Fruit fly (Drosophila melanogaster): ENCODE results near the gene CG34166.

Gene CG34166

dm6 chr2L:14765608-14766007 lies 22.6 kb downstream of the CG34166 start, which contains the start of gene CG4701:
CG4701 (plus strand) TSS chr2L:14765908.
- TF ChIP-seq Hr78 (GFP tag; optimal IDR thresholded peaks at IDR 0.05) (no peak), Dif (GFP tag; optimal IDR thresholded peaks at IDR 0.05; ENCODE audit: partially characterized antibody) (no peak), dsf (GFP tag; optimal IDR thresholded peaks at IDR 0.05; ENCODE audit: borderline replicate concordance) (no peak), fru (GFP tag; optimal IDR thresholded peaks at IDR 0.05) (no peak), Hr83 (GFP tag; optimal IDR thresholded peaks at IDR 0.05; ENCODE audit: poor library complexity, severe bottlenecking) (no peak), Dfd (GFP tag; optimal IDR thresholded peaks at IDR 0.05) (no peak), Sp1 (GFP tag; optimal IDR thresholded peaks at IDR 0.05) (no peak), foxo (GFP tag; optimal IDR thresholded peaks at IDR 0.05) (no peak)

- TF ChIP-seq Rel (GFP tag; optimal IDR thresholded peaks at IDR 0.05), result no peak
- no peak for TF ChIP-seq Rel (tag; optimal IDR thresholded peaks at IDR 0.05)
- TF ChIP-seq woc (GFP tag; optimal IDR thresholded peaks at IDR 0.05), result no peak
- no peak for TF ChIP-seq fru (GFP tag; optimal IDR thresholded peaks at IDR 0.05)
- TF ChIP-seq sage (GFP tag; optimal IDR thresholded peaks at IDR 0.05), result no peak
- no peak for TF ChIP-seq CG32264 (GFP tag; optimal IDR thresholded peaks at IDR 0.05)
- no peak for TF ChIP-seq OdsH (GFP tag; optimal IDR thresholded peaks at IDR 0.05)
- no peak for TF ChIP-seq N (GFP tag; optimal IDR thresholded peaks at IDR 0.05)
- no peak for TF ChIP-seq lola (GFP tag; optimal IDR thresholded peaks at IDR 0.05)
- no peak for TF ChIP-seq dsf (GFP tag; optimal IDR thresholded peaks at IDR 0.05; ENCODE audit: borderline replicate concordance)
- no peak for TF ChIP-seq CG9705 (GFP tag; optimal IDR thresholded peaks at IDR 0.05)
- no peak for TF ChIP-seq Mio (GFP tag; optimal IDR thresholded peaks at IDR 0.05)
- TF ChIP-seq Dfd (GFP tag; optimal IDR thresholded peaks at IDR 0.05), result no peak
- TF ChIP-seq brk (GFP tag; optimal IDR thresholded peaks at IDR 0.05), result no peak
- no peak for TF ChIP-seq Jra (GFP tag; optimal IDR thresholded peaks at IDR 0.05)
Measured at dm6 chr2L:14774713-14775112, 31.7 kb downstream of the CG34166 start, which contains the start of gene CG4650. CG4650 (minus strand) TSS chr2L:14774981.

DNA sequence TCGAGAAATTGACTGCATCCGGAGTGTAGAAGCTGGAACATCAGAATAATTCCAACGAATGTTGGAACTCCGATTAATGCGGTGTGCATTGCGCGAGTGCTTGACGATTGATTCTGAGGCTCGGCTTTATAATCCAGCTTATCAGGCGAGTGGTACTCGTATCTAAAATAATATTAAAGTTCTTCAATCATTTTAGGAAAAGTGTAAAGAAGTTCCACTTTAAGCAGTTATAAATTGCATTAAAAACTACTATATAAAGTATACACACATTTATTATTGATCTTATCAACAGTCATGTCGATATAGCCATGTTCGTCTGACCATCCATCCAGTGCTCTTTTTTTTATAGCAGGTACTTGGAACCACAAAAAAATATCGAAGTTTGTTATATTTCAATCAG lies 41.5 kb downstream of the CG34166 start, which contains the start of gene CG18636:
Gene CG18636, minus strand, starts transcription at position 101 of the 400 bp plus-strand sequence.
- TF ChIP-seq Hr78 (GFP tag; optimal IDR thresholded peaks at IDR 0.05) (no peak), dl (GFP tag; optimal IDR thresholded peaks at IDR 0.05; ENCODE audit: insufficient read depth in 1 of 2, partially characterized antibody in 2 of 2) (no peak), CG9705 (GFP tag; optimal IDR thresholded peaks at IDR 0.05) (no peak), Myc (optimal IDR thresholded peaks at IDR 0.05) (no peak), lola (GFP tag; optimal IDR thresholded peaks at IDR 0.05) (no peak), Dfd (GFP tag; optimal IDR thresholded peaks at IDR 0.05) (no peak), woc (GFP tag; optimal IDR thresholded peaks at IDR 0.05) (no peak), Hr83 (GFP tag; optimal IDR thresholded peaks at IDR 0.05; ENCODE audit: poor library complexity, severe bottlenecking) (no peak), CG32264 (GFP tag; optimal IDR thresholded peaks at IDR 0.05) (no peak), sv (GFP tag; optimal IDR thresholded peaks at IDR 0.05) (no peak), Mio (GFP tag; optimal IDR thresholded peaks at IDR 0.05) (no peak), rgr (GFP tag; optimal IDR thresholded peaks at IDR 0.05) (no peak), pan (optimal IDR thresholded peaks at IDR 0.05) (no peak), OdsH (GFP tag; optimal IDR thresholded peaks at IDR 0.05) (no peak)
